Worm (Caenorhabditis elegans): ENCODE data around the gene ttbk-2.2.

Gene ttbk-2.2

ce11 chrIV:5086243-5086960 is 19.6 kb upstream of the ttbk-2.2 start:
- TF ChIP-seq F13H6.1 (tag; optimal IDR thresholded peaks at IDR 0.05) (peak; percentile 9), alr-1 (tag; optimal IDR thresholded peaks at IDR 0.05) (no peak), lin-13 (GFP tag; optimal IDR thresholded peaks at IDR 0.05) (no peak), Y55F3AM.14 (GFP tag; optimal IDR thresholded peaks at IDR 0.05) (peak; percentile 16), nhr-21 (tag; optimal IDR thresholded peaks at IDR 0.05) (no peak), crh-2 (tag; optimal IDR thresholded peaks at IDR 0.05) (no peak)

- TF ChIP-seq lin-11 (tag; optimal IDR thresholded peaks at IDR 0.05) (no peak), Y55F3AM.14 (GFP tag; optimal IDR thresholded peaks at IDR 0.05) (peak; percentile 9), lsy-2 (tag; optimal IDR thresholded peaks at IDR 0.05) (no peak), ztf-4 (tag; optimal IDR thresholded peaks at IDR 0.05) (no peak)
Observed at ce11 chrIV:5085782-5086181, 19.0 kb upstream of the ttbk-2.2 start.

DNA sequence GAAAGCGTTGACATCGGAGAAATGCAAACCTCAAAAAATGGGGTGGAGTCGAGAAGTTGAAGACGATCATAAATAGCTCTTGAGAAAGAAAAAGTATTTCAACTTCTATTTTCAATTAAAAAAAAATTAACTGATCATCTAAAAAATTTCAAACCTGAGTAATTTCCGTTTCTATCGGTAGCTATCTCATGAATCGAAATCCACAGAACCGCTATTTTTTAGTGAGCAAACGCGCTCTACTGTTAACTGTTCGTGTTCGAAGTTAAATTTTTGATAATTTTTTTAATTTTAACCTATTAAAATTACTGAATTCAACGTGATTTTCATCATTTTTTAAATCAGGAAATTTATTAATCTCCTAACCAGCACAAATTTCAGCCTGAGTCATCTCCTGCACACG is 17.0 kb upstream of the ttbk-2.2 start:
- TF ChIP-seq snpc-4 (tag; optimal IDR thresholded peaks at IDR 0.05) (no peak), nhr-23 (tag; optimal IDR thresholded peaks at IDR 0.05) (no peak), skn-1 (tag; optimal IDR thresholded peaks at IDR 0.05) (no peak), ZK546.5 (tag; optimal IDR thresholded peaks at IDR 0.05) (no peak), nhr-77 (tag; optimal IDR thresholded peaks at IDR 0.05) (no peak), nhr-11 (tag; optimal IDR thresholded peaks at IDR 0.05) (no peak), alr-1 (tag; optimal IDR thresholded peaks at IDR 0.05) (no peak), peb-1 (tag; optimal IDR thresholded peaks at IDR 0.05) (no peak), ztf-4 (tag; optimal IDR thresholded peaks at IDR 0.05) (no peak), sma-3 (GFP tag; optimal IDR thresholded peaks at IDR 0.05) (no peak), elt-1 (tag; optimal IDR thresholded peaks at IDR 0.05) (no peak), ama-1 (optimal IDR thresholded peaks at IDR 0.05) (no peak), unc-39 (tag; optimal IDR thresholded peaks at IDR 0.05) (no peak), nhr-21 (tag; optimal IDR thresholded peaks at IDR 0.05) (no peak), R02D3.7 (tag; optimal IDR thresholded peaks at IDR 0.05) (no peak), blmp-1 (tag; optimal IDR thresholded peaks at IDR 0.05; ENCODE audit: insufficient read depth) (no peak), mdl-1 (tag; optimal IDR thresholded peaks at IDR 0.05) (no peak), lin-13 (GFP tag; optimal IDR thresholded peaks at IDR 0.05) (no peak)

ce11 chrIV:5082900-5083530 is 16.2 kb upstream of the ttbk-2.2 start, which contains the start of gene pygo-1:
TSS of gene pygo-1 (plus strand) at chrIV:5083303.
- no peak for TF ChIP-seq unc-39 (tag; optimal IDR thresholded peaks at IDR 0.05)
- TF ChIP-seq nhr-129 (tag; optimal IDR thresholded peaks at IDR 0.05) = no peak
- TF ChIP-seq blmp-1 (tag; optimal IDR thresholded peaks at IDR 0.05; ENCODE audit: insufficient read depth) = peak; percentile 45
- TF ChIP-seq unc-62 (GFP tag; optimal IDR thresholded peaks at IDR 0.05) = no peak
- no peak for TF ChIP-seq lsy-2 (tag; optimal IDR thresholded peaks at IDR 0.05)
- peak; percentile 57 for TF ChIP-seq sma-9 (GFP tag; optimal IDR thresholded peaks at IDR 0.05)
- TF ChIP-seq sma-9 (tag; optimal IDR thresholded peaks at IDR 0.05) = no peak
- TF ChIP-seq sem-4 (tag; optimal IDR thresholded peaks at IDR 0.05) = no peak
- TF ChIP-seq F13H6.1 (tag; optimal IDR thresholded peaks at IDR 0.05) = peak; percentile 6
- no peak for TF ChIP-seq aly-2 (tag; optimal IDR thresholded peaks at IDR 0.05)
- no peak for TF ChIP-seq gmeb-1 (tag; optimal IDR thresholded peaks at IDR 0.05)
- no peak for TF ChIP-seq snpc-4 (tag; optimal IDR thresholded peaks at IDR 0.05)
- TF ChIP-seq fos-1 (tag; optimal IDR thresholded peaks at IDR 0.05) = peak; percentile 54
- TF ChIP-seq sma-3 (GFP tag; optimal IDR thresholded peaks at IDR 0.05) = no peak

ce11 chrIV:5081122-5081521 is 14.3 kb upstream of the ttbk-2.2 start:
- TF ChIP-seq nhr-129 (tag; optimal IDR thresholded peaks at IDR 0.05) = peak; percentile 9
- TF ChIP-seq nhr-21 (tag; optimal IDR thresholded peaks at IDR 0.05) = no peak
- TF ChIP-seq zag-1 (tag; optimal IDR thresholded peaks at IDR 0.05) = peak; percentile 35
- peak; percentile 25 for TF ChIP-seq unc-55 (GFP tag; optimal IDR thresholded peaks at IDR 0.05)
- TF ChIP-seq F13H6.1 (tag; optimal IDR thresholded peaks at IDR 0.05) = peak; percentile 33
- peak; percentile 22 for TF ChIP-seq Y55F3AM.14 (GFP tag; optimal IDR thresholded peaks at IDR 0.05)
- TF ChIP-seq dmd-4 (tag; optimal IDR thresholded peaks at IDR 0.05) = no peak
- TF ChIP-seq lsy-2 (tag; optimal IDR thresholded peaks at IDR 0.05) = no peak
- TF ChIP-seq C34F6.9 (tag; optimal IDR thresholded peaks at IDR 0.05) = peak; percentile 6
- no peak for TF ChIP-seq nhr-11 (tag; optimal IDR thresholded peaks at IDR 0.05)
- no peak for TF ChIP-seq elt-3 (tag; optimal IDR thresholded peaks at IDR 0.05)
